Worm (Caenorhabditis elegans) whole organism, midembryonic: ENCODE measurements around the gene alkb-8.

ENCODE experiments used
- T22C8.4 ChIP-seq: fragments of 200-800 bp; sonication (Bioruptor generic); IDR thresholded peaks from 2 replicates; pipeline ENCODE4 v1.3.6; 2022; ENCODE audit warnings: missing genetic modification characterization, missing compliant biosample characterization
- flt-1 ChIP-seq: fragments of 200-800 bp; sonication (Bioruptor generic); IDR thresholded peaks from 2 replicates; pipeline ENCODE4 v1.3.6; 2022; ENCODE audit warnings: missing genetic modification characterization, missing compliant biosample characterization
- klf-2 ChIP-seq: fragments of 200-800 bp; sonication (Bioruptor generic); conservative IDR thresholded peaks from 2 replicates; pipeline ENCODE4 v1.3.6; 2022; ENCODE audit warnings: missing genetic modification reagents, missing genetic modification characterization, missing compliant biosample characterization
- tab-1 ChIP-seq: fragments of 200-800 bp; sonication (Bioruptor generic); IDR thresholded peaks from 2 replicates; pipeline ENCODE4 v1.3.6; 2022; ENCODE audit warnings: missing genetic modification characterization, missing compliant biosample characterization
- ztf-23 ChIP-seq: fragments of 200-800 bp; sonication (Bioruptor generic); IDR thresholded peaks from 2 replicates; pipeline ENCODE4 v1.3.6; 2022; ENCODE audit warnings: missing genetic modification reagents, missing genetic modification characterization, missing compliant biosample characterization
- ztf-29 ChIP-seq: fragments of 200-800 bp; sonication (Bioruptor generic); IDR thresholded peaks from 2 replicates; pipeline ENCODE4 v1.3.6; 2022; ENCODE audit warnings: missing genetic modification reagents, missing genetic modification characterization, missing compliant biosample characterization

- no peak for TF ChIP-seq flt-1
- TF ChIP-seq tab-1 (GFP tag; lab: Robert Waterston, UW), result no peak
- TF ChIP-seq ztf-23 (GFP tag; lab: Robert Waterston, UW), result no peak
- no peak for TF ChIP-seq klf-2 (GFP tag; lab: Robert Waterston, UW)
- no peak for TF ChIP-seq T22C8.4 (GFP tag; lab: Robert Waterston, UW)
- TF ChIP-seq ztf-29, result no peak
Measured at ce11 chrIII:3681351-3681938, 27.7 kb upstream of the alkb-8 start.
